Fruit fly (Drosophila melanogaster) whole organism, prepupa: ENCODE results near the gene CG46318.

Source experiments
- CG3032 ChIP-seq: fragments of 200-800 bp; optimal IDR thresholded peaks from 2 replicates; lab custom pipeline; 2019; ENCODE audit warnings: missing biosample characterization, mild to moderate bottlenecking, missing genetic modification characterization, moderate library complexity
- CG6276 ChIP-seq: fragments of 200-800 bp; sonication (Bioruptor generic); optimal IDR thresholded peaks from 2 replicates; lab custom pipeline; 2017; ENCODE audit warnings: missing biosample characterization, mild to moderate bottlenecking, missing genetic modification characterization
- Eip78C ChIP-seq: fragments of 200-800 bp; sonication (Bioruptor generic); peaks from one replicate; lab custom pipeline; 2016; ENCODE audit warnings: missing biosample characterization, missing genetic modification characterization
- Eip93F ChIP-seq: fragments of 200-800 bp; sonication (Bioruptor generic); optimal IDR thresholded peaks from 2 replicates; lab custom pipeline; 2016; ENCODE audit warnings: missing biosample characterization, mild to moderate bottlenecking, missing genetic modification characterization
- Hr39 ChIP-seq: fragments of 200-800 bp; sonication (Bioruptor generic); optimal IDR thresholded peaks from 2 replicates; lab custom pipeline; 2016; ENCODE audit warnings: missing biosample characterization, missing genetic modification characterization
- Sox102F ChIP-seq: fragments of 200-800 bp; sonication (Bioruptor generic); optimal IDR thresholded peaks from 2 replicates; lab custom pipeline; 2016; ENCODE audit warnings: missing biosample characterization, mild to moderate bottlenecking, missing genetic modification characterization
- cyc ChIP-seq: fragments of 200-800 bp; sonication (Bioruptor generic); optimal IDR thresholded peaks from 3 replicates; lab custom pipeline; 2016; ENCODE audit warnings: missing biosample characterization, missing genetic modification characterization
- salr ChIP-seq, 2 experiments: fragments of 200-800 bp; sonication (Bioruptor generic); optimal IDR thresholded peaks; 3 replicates each; lab custom pipeline; 2016 to 2018; ENCODE audit warnings: missing biosample characterization in 2 of 2, missing genetic modification characterization in 2 of 2, mild to moderate bottlenecking in 1 of 2
- svp ChIP-seq: fragments of 200-800 bp; sonication (Bioruptor generic); peaks from one replicate; lab custom pipeline; 2016; ENCODE audit warnings: missing biosample characterization, missing genetic modification characterization

DNA sequence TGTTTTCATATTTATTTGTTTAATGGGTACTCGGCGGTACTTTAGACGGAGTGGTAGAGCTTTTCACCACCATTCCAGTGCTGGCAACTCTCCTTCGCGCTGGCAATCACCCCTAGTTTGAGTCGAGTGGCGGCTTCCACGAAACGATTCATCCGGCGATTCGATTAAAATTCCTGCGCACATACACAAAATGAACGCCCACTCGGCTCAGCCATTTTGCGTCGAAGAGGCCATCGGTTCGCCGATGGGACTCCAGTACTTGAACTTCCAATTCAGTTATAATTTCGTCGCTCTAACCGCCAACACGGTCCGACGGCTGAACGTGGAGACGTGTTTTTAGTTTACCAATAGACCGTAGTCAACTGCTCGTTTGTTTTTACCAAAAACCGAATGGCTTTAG, at the start of gene CG46318, which contains the start of gene ChT:
- TF ChIP-seq CG6276 (GFP tag; lab: Kevin White, UChicago) = no peak
- TF ChIP-seq cyc (GFP tag; lab: Kevin White, UChicago) = no peak
- TF ChIP-seq salr (GFP tag; optimal IDR thresholded peaks at IDR 0.05; lab: Kevin White, UChicago) = no peak
- TF ChIP-seq svp (GFP tag; lab: Kevin White, UChicago) = no peak
- no peak for TF ChIP-seq CG3032 (tag; lab: Kevin White, UChicago)
- TF ChIP-seq Hr39 (GFP tag; lab: Kevin White, UChicago) = no peak
- TF ChIP-seq Sox102F (GFP tag; lab: Kevin White, UChicago) = no peak
- TF ChIP-seq Eip93F (GFP tag; lab: Kevin White, UChicago) = no peak
- no peak for TF ChIP-seq Eip78C (GFP tag; lab: Kevin White, UChicago)
